Fruit fly (Drosophila melanogaster) whole organism: ENCODE results near the gene Rad60.

ENCODE experiments used
- CG8478 ChIP-seq: fragments of >200 bp; optimal IDR thresholded peaks from 2 replicates; lab custom pipeline; 2018; ENCODE audit warnings: inconsistent platforms
- Dll ChIP-seq: fragments of >200 bp; optimal IDR thresholded peaks from 2 replicates; lab custom pipeline; 2017
- EcR ChIP-seq, 2 experiments: fragments of >200 bp; optimal IDR thresholded peaks; 2 replicates each; lab custom pipeline; 2017; ENCODE audit warnings: missing biosample characterization in 2 of 2, missing genetic modification characterization in 2 of 2, missing genetic modification reagents in 2 of 2
- pan ChIP-seq: fragments of >200 bp; optimal IDR thresholded peaks from 2 replicates; lab custom pipeline; 2017
- psq ChIP-seq: fragments of >200 bp; optimal IDR thresholded peaks from 2 replicates; lab custom pipeline; 2017
- usp ChIP-seq: fragments of >200 bp; optimal IDR thresholded peaks from 2 replicates; lab custom pipeline; 2017; ENCODE audit warnings: missing biosample characterization, missing genetic modification characterization, mixed read lengths

The Rad60 gene

DNA sequence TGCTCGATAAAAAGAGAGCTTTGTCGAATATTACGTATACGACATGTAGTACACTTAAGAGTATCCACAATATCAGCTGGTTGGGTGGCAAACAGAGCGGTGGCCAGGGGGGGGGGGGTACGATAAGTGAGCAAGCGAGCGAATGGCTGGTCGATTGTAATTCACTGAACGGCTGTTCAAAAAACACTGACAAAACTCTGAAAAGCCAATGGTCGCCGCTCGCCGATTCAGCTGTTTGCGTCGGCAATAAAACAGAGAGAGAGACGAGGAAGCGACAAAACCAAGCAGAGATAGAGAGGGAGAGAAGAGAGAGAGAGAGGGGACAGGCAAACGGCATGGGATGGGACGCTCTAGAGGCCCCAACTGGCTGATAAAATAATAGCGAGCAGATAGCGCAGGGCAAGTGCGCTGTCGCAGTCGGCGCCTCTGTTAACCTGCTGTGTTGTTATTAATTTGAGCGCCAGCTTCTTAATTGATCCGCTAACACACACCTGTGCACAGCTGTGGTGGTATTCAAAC, 24.7 kb downstream of the Rad60 start, which contains the start of gene cnc:
cnc (minus strand) TSS at position 191 of the 519 bp plus-strand sequence.
- peak; percentile 86 for TF ChIP-seq Dll (lab: Kevin White, UChicago)
- no peak for TF ChIP-seq EcR (GFP tag; optimal IDR thresholded peaks at IDR 0.05; lab: Kevin White, UChicago)
- TF ChIP-seq CG8478 (lab: Kevin White, UChicago) = no peak

DNA sequence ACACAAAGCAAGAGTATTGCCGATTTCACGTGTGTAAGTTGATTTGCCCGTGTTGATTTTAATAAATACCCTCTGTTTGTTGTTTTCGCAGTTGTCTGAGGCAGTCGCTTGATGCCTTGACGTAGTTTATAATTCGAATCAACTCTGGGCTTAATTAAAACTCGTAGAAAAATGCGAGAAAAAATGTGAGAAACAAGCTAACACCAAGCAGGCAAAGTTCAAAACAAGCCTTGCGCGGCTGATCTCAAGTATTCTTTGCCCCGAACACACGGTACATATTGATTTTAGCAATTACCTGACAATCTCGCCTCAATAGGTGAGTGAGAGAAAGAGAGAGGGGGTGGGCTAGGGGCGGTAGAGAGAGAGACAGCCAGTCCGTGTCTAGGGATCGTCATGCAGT, 26.0 kb downstream of the Rad60 start:
- TF ChIP-seq psq (lab: Kevin White, UChicago) (no peak), pan (lab: Kevin White, UChicago) (no peak), usp (GFP tag; lab: Kevin White, UChicago) (no peak), Dll (lab: Kevin White, UChicago) (no peak), CG8478 (lab: Kevin White, UChicago) (no peak), EcR (GFP tag; optimal IDR thresholded peaks at IDR 0.05; lab: Kevin White, UChicago) (no peak)

DNA sequence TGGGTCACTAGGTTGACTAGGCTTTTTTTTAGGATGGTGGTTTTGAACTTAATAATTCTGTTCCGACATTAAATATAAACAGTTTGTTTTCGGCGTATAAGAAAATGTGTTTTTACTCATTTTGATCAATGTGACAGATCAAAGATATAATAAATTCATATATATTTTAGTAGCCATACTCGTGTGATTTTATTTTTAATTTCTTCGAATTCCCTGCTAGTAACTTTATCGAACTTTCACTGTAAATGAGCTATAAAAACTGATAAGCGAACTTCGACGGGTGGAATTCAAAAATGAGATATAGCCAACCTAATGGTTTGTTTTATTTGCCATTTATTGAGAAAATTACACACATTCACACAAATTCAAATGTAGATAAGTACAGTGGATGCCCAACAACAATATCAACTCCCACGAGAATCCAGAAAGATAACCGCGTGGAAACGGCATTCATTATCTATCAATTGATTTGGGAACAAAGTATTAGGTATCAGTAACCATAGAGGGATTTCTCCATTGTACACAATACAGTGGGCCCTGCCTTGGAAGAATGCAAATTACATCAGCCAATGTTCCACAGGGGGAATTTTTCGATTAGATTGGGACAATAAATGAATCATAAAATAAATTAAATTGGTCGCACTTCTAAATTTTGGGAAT, 28.0 kb downstream of the Rad60 start:
- TF ChIP-seq EcR (GFP tag; optimal IDR thresholded peaks at IDR 0.05; lab: Kevin White, UChicago) = no peak
- no peak for TF ChIP-seq Dll (lab: Kevin White, UChicago)
- no peak for TF ChIP-seq psq (lab: Kevin White, UChicago)
- no peak for TF ChIP-seq usp (GFP tag; lab: Kevin White, UChicago)
- TF ChIP-seq CG8478 (lab: Kevin White, UChicago) = no peak
- TF ChIP-seq pan (lab: Kevin White, UChicago) = no peak

DNA sequence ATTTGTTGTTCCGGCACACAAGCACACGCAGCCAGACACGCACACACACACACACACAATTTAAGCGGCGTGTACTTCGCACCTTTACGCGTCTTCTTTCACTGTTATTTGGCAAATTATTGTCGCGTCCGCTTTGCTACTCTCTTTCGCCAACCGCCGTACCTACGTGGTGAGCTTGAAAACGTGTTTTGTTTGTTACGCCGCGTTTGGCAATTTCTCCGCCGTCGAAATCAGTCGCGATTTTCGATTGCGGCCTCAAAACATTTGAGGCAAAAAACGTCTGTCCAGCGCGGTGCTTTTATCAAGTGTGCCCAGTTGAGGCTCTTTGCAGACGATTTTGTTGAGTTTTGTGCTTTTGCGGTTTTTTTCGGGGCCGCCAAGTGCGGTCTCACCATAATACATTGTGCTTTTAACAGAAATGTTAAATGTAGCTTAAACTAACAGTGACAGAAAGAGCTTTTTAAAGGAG, 29.6 kb downstream of the Rad60 start:
- no peak for TF ChIP-seq usp (GFP tag; lab: Kevin White, UChicago)
- no peak for TF ChIP-seq Dll (lab: Kevin White, UChicago)
- TF ChIP-seq psq (lab: Kevin White, UChicago) = no peak
- no peak for TF ChIP-seq EcR (GFP tag; optimal IDR thresholded peaks at IDR 0.05; lab: Kevin White, UChicago)
- no peak for TF ChIP-seq pan (lab: Kevin White, UChicago)
- TF ChIP-seq CG8478 (lab: Kevin White, UChicago) = no peak

DNA sequence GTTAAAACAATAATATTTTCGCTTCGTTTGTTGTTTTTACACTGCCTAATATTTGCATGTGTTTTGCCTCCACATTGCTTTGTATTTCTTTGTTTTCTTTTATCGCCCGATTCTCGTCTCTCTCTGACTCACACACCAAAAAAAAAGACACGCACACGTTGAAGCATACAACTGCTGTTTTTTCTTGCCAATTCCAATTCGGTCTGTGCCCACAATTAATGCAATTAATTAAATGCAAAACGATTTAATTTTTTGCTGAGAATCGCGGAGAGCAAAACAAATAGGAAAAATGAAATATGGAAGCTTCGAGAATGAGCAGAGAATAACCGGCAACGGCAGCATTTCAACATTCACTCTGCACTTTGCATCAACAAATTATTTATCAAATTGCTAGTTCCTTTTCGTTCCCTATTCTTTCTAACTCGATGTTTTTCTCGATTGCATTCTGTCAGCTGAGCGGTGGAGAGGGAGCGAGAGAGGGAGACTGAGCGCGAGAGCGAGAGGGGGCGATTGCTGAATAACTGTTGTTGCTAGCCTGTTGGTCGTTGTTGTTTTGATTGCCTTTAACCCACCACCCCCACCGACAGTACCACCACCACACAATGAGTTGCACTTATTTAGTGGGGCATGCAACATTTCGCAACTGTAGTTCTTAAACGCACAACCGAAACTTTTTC, 30.1 kb downstream of the Rad60 start:
- no peak for TF ChIP-seq usp (GFP tag; lab: Kevin White, UChicago)
- no peak for TF ChIP-seq psq (lab: Kevin White, UChicago)
- no peak for TF ChIP-seq Dll (lab: Kevin White, UChicago)
- TF ChIP-seq CG8478 (lab: Kevin White, UChicago) = no peak
- TF ChIP-seq EcR (GFP tag; optimal IDR thresholded peaks at IDR 0.05; lab: Kevin White, UChicago) = no peak
- no peak for TF ChIP-seq pan (lab: Kevin White, UChicago)

DNA sequence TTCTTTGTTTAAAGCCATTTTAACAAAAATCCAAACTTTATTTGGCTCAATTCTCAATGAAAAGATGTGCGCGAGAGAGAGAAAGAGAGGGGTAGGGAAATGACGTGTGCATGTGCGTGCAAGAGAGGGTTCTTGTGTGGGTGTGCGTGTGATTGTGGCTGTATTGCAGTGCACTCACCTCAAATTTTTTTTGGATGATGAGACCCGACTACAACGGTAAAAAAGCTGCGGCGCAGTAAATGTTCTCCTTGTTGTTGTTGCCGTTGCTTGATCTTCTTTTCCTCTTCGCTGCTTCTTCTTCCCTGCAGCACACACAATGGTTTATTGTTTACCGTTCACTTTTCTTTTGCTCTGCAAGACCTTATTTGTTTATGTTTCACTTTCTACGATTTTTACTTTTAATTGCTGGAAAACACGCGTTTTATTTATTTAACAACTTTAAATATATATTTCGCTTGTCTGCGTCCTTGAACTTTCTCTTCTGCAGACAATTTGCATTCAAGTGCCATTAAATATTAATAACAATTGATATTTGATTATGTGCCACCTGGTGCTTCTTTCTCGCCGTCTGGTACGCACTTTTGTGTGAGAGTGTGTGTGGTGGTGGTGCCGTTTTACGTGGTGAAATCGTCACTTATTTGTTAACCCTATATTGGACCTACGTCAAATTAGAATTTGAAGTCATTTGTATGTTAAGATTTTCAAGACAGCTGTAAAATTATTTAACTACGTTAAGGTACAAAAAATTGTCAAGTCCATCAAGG, 30.9 kb downstream of the Rad60 start:
- TF ChIP-seq EcR (GFP tag; optimal IDR thresholded peaks at IDR 0.05; lab: Kevin White, UChicago) (peak; percentile 74 to 77), usp (GFP tag; lab: Kevin White, UChicago) (no peak)

DNA sequence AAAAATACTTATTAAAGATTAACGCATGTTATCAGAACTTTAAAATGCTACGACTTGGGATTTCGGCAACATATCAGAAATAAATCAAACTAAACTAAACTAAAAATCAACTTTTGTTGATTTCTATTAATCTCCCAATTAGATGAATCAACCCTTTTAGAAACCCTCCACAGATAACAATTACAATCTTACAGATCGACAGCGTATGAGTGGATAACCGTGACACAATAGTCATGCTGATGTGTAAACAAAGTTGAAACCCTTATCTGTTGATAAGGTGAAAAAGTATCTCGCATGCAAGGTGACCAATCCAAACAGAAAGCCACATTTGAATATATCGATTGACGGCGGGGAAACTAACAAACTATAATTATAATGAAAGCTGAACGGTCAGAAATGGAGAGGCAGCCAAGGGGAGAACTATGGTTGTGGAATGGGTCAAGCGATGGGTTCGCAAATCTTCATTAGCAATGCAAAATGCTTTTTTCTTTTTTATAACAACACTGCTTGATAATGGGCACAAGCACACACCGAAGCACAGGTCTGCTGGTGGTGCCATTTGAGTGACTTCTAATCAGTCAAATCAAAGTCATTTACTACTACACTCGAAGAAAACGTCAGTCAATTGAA, 34.0 kb downstream of the Rad60 start:
- no peak for TF ChIP-seq Dll (lab: Kevin White, UChicago)
- no peak for TF ChIP-seq CG8478 (lab: Kevin White, UChicago)
- no peak for TF ChIP-seq EcR (GFP tag; optimal IDR thresholded peaks at IDR 0.05; lab: Kevin White, UChicago)
- no peak for TF ChIP-seq pan (lab: Kevin White, UChicago)
- TF ChIP-seq usp (GFP tag; lab: Kevin White, UChicago) = no peak
- no peak for TF ChIP-seq psq (lab: Kevin White, UChicago)

DNA sequence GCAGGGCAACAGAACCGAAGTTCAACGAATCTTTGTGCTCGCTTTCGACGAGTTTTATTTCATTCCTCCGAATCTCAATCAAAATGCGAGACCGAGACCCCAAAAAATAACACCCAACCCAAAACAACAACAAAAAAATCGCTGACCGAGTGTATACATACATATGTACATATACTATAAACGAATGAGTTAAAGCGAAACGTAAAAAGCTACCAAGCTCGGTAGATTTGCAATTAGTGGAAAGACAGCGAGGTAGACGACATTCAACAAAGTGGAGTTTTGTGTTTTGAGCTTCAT, 35.9 kb downstream of the Rad60 start:
- TF ChIP-seq usp (GFP tag; lab: Kevin White, UChicago) (no peak), EcR (GFP tag; optimal IDR thresholded peaks at IDR 0.05; lab: Kevin White, UChicago) (no peak), psq (lab: Kevin White, UChicago) (no peak), pan (lab: Kevin White, UChicago) (no peak), Dll (lab: Kevin White, UChicago) (no peak), CG8478 (lab: Kevin White, UChicago) (no peak)

DNA sequence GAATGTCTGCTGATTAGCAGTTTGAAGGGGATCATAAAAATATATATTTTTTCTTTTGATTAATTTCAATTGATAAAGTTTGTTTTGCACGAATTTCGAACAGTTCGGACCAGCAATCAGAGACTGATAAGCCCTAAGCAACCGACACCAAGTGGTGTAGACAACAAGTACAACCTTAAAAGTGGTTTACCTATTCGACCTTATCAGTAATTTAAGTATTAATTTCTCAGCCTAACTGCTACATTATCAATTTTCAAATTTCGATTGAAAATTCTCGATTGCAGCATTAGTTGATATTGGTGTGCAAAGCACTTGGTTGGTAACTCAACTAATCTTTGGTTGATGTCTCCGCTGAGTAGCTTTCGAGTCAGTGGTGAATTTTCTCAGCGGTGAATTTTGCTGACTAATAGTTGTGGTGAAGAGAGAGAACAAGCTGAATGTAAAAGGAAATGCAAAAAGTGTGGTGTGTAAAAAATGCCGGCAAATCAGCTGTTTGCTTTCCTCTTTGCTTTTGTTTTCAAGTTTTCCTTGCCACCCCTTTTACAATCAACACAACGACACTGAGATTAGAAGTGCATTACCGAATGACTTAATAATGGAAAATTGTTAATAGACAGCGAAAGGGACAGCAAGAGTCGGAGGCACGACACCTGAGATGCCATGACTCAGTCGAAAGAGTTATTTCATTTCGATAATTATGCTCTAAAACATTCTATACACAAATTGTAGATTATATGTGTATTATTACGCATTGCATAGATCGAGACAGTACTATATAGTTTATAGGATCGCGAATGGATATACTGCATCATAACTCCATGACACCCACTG, 36.5 kb downstream of the Rad60 start:
- TF ChIP-seq EcR (GFP tag; optimal IDR thresholded peaks at IDR 0.05; lab: Kevin White, UChicago) (no peak), CG8478 (lab: Kevin White, UChicago) (no peak), psq (lab: Kevin White, UChicago) (no peak), pan (lab: Kevin White, UChicago) (no peak), usp (GFP tag; lab: Kevin White, UChicago) (no peak), Dll (lab: Kevin White, UChicago) (no peak)

DNA sequence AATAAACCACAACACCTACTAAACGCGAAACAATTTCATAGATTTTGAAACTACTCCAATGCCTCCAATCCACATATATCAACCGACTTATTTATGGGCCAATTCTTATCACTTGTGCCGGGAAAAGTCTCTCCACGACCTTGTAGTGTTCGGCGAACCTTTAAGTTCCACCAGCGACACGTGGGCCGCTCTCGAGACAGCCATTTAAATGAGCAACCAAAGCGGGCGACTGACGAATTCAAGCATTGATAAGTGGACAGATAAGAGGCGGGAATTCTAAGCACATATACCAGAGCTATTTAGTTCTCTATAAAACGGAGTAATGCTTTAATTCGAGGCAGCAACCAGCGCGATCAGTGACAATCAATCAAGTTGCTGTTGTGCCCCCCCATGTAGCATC, 38.5 kb downstream of the Rad60 start:
- TF ChIP-seq Dll (lab: Kevin White, UChicago) (no peak), EcR (GFP tag; optimal IDR thresholded peaks at IDR 0.05; lab: Kevin White, UChicago) (no peak), psq (lab: Kevin White, UChicago) (no peak), usp (GFP tag; lab: Kevin White, UChicago) (no peak), CG8478 (lab: Kevin White, UChicago) (no peak), pan (lab: Kevin White, UChicago) (no peak)
